Fruit fly (Drosophila melanogaster) whole organism, embryonic: ENCODE measurements around the gene CG10254.

Experiments
- Bteb2 ChIP-seq: fragments of 200-800 bp; sonication (Bioruptor generic); optimal IDR thresholded peaks from 2 replicates; lab custom pipeline; 2016; ENCODE audit warnings: missing biosample characterization, missing genetic modification characterization
- CG10431 ChIP-seq: fragments of 200-800 bp; sonication (Bioruptor generic); optimal IDR thresholded peaks from 3 replicates; lab custom pipeline; 2018; ENCODE audit warnings: missing biosample characterization, mild to moderate bottlenecking, missing genetic modification characterization
- CG11695 ChIP-seq: fragments of 200-800 bp; sonication (Bioruptor generic); IDR thresholded peaks from 3 replicates; pipeline ENCODE4 v1.3.6; 2022; ENCODE audit warnings: missing biosample characterization, missing genetic modification characterization
- CG13296 ChIP-seq: fragments of 200-800 bp; sonication (Bioruptor generic); optimal IDR thresholded peaks from 3 replicates; lab custom pipeline; 2018; ENCODE audit warnings: missing biosample characterization, mild to moderate bottlenecking, missing genetic modification characterization
- CG13624 ChIP-seq: fragments of 200-800 bp; sonication (Bioruptor generic); optimal IDR thresholded peaks from 2 replicates; lab custom pipeline; 2016; ENCODE audit warnings: missing biosample characterization, missing genetic modification characterization
- CG17361 ChIP-seq: fragments of 200-800 bp; sonication (Bioruptor generic); IDR thresholded peaks from 3 replicates; pipeline ENCODE4 v1.3.6; 2022; ENCODE audit warnings: missing biosample characterization, missing genetic modification characterization
- CG17385 ChIP-seq: fragments of 200-800 bp; sonication (Bioruptor generic); optimal IDR thresholded peaks from 3 replicates; lab custom pipeline; 2018; ENCODE audit warnings: missing biosample characterization, mild to moderate bottlenecking, missing genetic modification characterization
- CG17802 ChIP-seq: fragments of 200-800 bp; sonication (Bioruptor generic); optimal IDR thresholded peaks from 2 replicates; lab custom pipeline; 2018; ENCODE audit warnings: missing biosample characterization, mild to moderate bottlenecking, missing genetic modification characterization, moderate library complexity
- CG18476 ChIP-seq: fragments of 200-800 bp; sonication (Bioruptor generic); optimal IDR thresholded peaks from 2 replicates; lab custom pipeline; 2016; ENCODE audit warnings: missing biosample characterization, mild to moderate bottlenecking, missing genetic modification characterization
- CG2875 ChIP-seq: fragments of 200-800 bp; sonication (Bioruptor generic); optimal IDR thresholded peaks from 2 replicates; lab custom pipeline; 2017; ENCODE audit warnings: missing biosample characterization, mild to moderate bottlenecking, missing genetic modification characterization, missing genetic modification reagents
- CG30020 ChIP-seq: fragments of 200-800 bp; optimal IDR thresholded peaks from 2 replicates; lab custom pipeline; 2019; ENCODE audit warnings: missing biosample characterization, mild to moderate bottlenecking, missing genetic modification characterization, moderate library complexity
- CG3065 ChIP-seq: fragments of 200-800 bp; sonication (Bioruptor generic); optimal IDR thresholded peaks from 2 replicates; lab custom pipeline; 2016; ENCODE audit warnings: missing biosample characterization, missing genetic modification characterization
- CG32767 ChIP-seq: fragments of 200-800 bp; sonication (Bioruptor generic); IDR thresholded peaks from 2 replicates; pipeline ENCODE4 v1.3.6; 2022; ENCODE audit warnings: missing biosample characterization, missing genetic modification characterization
- CG32772 ChIP-seq: fragments of 200-800 bp; sonication (Bioruptor generic); IDR thresholded peaks from 2 replicates; pipeline ENCODE4 v1.3.6; 2022; ENCODE audit warnings: missing biosample characterization, missing genetic modification characterization
- CG3281 ChIP-seq: fragments of 200-800 bp; sonication (Bioruptor generic); optimal IDR thresholded peaks from 3 replicates; lab custom pipeline; 2017; ENCODE audit warnings: missing biosample characterization, mild to moderate bottlenecking, missing genetic modification characterization
- CG33213 ChIP-seq: fragments of 200-800 bp; sonication (Bioruptor generic); optimal IDR thresholded peaks from 3 replicates; lab custom pipeline; 2016; ENCODE audit warnings: missing biosample characterization, missing genetic modification characterization
- CG3838 ChIP-seq: fragments of 200-800 bp; sonication (Bioruptor generic); optimal IDR thresholded peaks from 3 replicates; lab custom pipeline; 2016; ENCODE audit warnings: missing biosample characterization, missing genetic modification characterization
- CG4820 ChIP-seq: fragments of 200-800 bp; sonication (Bioruptor generic); optimal IDR thresholded peaks from 3 replicates; lab custom pipeline; 2016; ENCODE audit warnings: missing biosample characterization, missing genetic modification characterization
- CG7372 ChIP-seq: fragments of 200-800 bp; sonication (Bioruptor generic); IDR thresholded peaks from 2 replicates; pipeline ENCODE4 v1.3.6; 2022; ENCODE audit warnings: missing biosample characterization, missing genetic modification characterization
- CG7745 ChIP-seq: fragments of 200-800 bp; sonication (Bioruptor generic); optimal IDR thresholded peaks from 2 replicates; lab custom pipeline; 2018; ENCODE audit warnings: missing biosample characterization, mild to moderate bottlenecking, missing genetic modification characterization, moderate library complexity
- CG8924 ChIP-seq: fragments of 200-800 bp; optimal IDR thresholded peaks from 3 replicates; lab custom pipeline; 2019; ENCODE audit warnings: missing biosample characterization, mild to moderate bottlenecking, missing genetic modification characterization, moderate library complexity
- CG9609 ChIP-seq: fragments of 200-800 bp; sonication (Bioruptor generic); optimal IDR thresholded peaks from 3 replicates; lab custom pipeline; 2016; ENCODE audit warnings: missing biosample characterization, missing genetic modification characterization
- CoRest ChIP-seq: fragments of 200-800 bp; sonication (Bioruptor generic); optimal IDR thresholded peaks from 3 replicates; lab custom pipeline; 2018; ENCODE audit warnings: missing biosample characterization, mild to moderate bottlenecking, missing genetic modification characterization, moderate library complexity
- Dref ChIP-seq: fragments of 200-800 bp; sonication (Bioruptor generic); IDR thresholded peaks from 2 replicates; pipeline ENCODE4 v1.3.6; 2022; ENCODE audit warnings: missing biosample characterization, missing genetic modification characterization
- Eip74EF ChIP-seq, 2 experiments: fragments of 200-800 bp in 1 of 2; fragments of >200 bp in 1 of 2; sonication (Bioruptor generic) in 1 of 2; optimal IDR thresholded peaks; 2 replicates each; lab custom pipeline; 2017 to 2019; ENCODE audit warnings: missing biosample characterization in 2 of 2, missing genetic modification characterization in 2 of 2, mild to moderate bottlenecking in 1 of 2, moderate library complexity in 1 of 2
- Fer1 ChIP-seq: fragments of 200-800 bp; sonication (Bioruptor generic); optimal IDR thresholded peaks from 2 replicates; lab custom pipeline; 2017; ENCODE audit warnings: missing biosample characterization, mild to moderate bottlenecking, missing genetic modification characterization
- GATAe ChIP-seq: fragments of 200-800 bp; sonication (Bioruptor generic); conservative IDR thresholded peaks from 2 replicates; pipeline ENCODE4 v1.3.6; 2022; ENCODE audit warnings: missing biosample characterization, missing genetic modification characterization
- Gsc ChIP-seq: fragments of 200-800 bp; sonication (Bioruptor generic); IDR thresholded peaks from 2 replicates; pipeline ENCODE4 v1.3.6; 2022; ENCODE audit warnings: missing biosample characterization, missing genetic modification characterization
- Hr78 ChIP-seq, 2 experiments: fragments of 200-800 bp in 1 of 2; fragments of >200 bp in 1 of 2; sonication (Bioruptor generic) in 1 of 2; optimal IDR thresholded peaks; 2 replicates each; lab custom pipeline; 2017 to 2019; ENCODE audit warnings: missing biosample characterization in 2 of 2, missing genetic modification characterization in 2 of 2, mild to moderate bottlenecking in 1 of 2, moderate library complexity in 1 of 2
- Nf-YB ChIP-seq: fragments of 200-800 bp; sonication (Bioruptor generic); optimal IDR thresholded peaks from 3 replicates; lab custom pipeline; 2019; ENCODE audit warnings: missing biosample characterization, mild to moderate bottlenecking, missing genetic modification characterization, moderate library complexity
- Side ChIP-seq: fragments of 200-800 bp; sonication (Bioruptor generic); optimal IDR thresholded peaks from 2 replicates; lab custom pipeline; 2016; ENCODE audit warnings: missing biosample characterization, missing genetic modification characterization
- Six4 ChIP-seq: fragments of 200-800 bp; sonication (Bioruptor generic); optimal IDR thresholded peaks from 2 replicates; lab custom pipeline; 2016; ENCODE audit warnings: missing biosample characterization, missing genetic modification characterization
- al ChIP-seq: fragments of 200-800 bp; sonication (Bioruptor generic); IDR thresholded peaks from 2 replicates; pipeline ENCODE4 v1.3.6; 2022; ENCODE audit warnings: missing biosample characterization, missing genetic modification characterization
- amos ChIP-seq: fragments of 200-800 bp; sonication (Bioruptor generic); IDR thresholded peaks from 2 replicates; pipeline ENCODE4 v1.3.6; 2022; ENCODE audit warnings: missing biosample characterization, missing genetic modification characterization; ENCODE audit not compliant: partially characterized antibody
- bowl ChIP-seq: fragments of 200-800 bp; sonication (Bioruptor generic); IDR thresholded peaks from 2 replicates; pipeline ENCODE4 v1.3.6; 2022; ENCODE audit warnings: missing biosample characterization, missing genetic modification characterization
- chif ChIP-seq, 2 experiments: fragments of 200-800 bp; sonication (Bioruptor generic); optimal IDR thresholded peaks; 3 replicates each; lab custom pipeline; 2016; ENCODE audit warnings: missing biosample characterization in 2 of 2, missing genetic modification characterization in 2 of 2
- croc ChIP-seq: fragments of 200-800 bp; sonication (Bioruptor generic); conservative IDR thresholded peaks from 3 replicates; pipeline ENCODE4 v1.3.6; 2022; ENCODE audit warnings: missing biosample characterization, missing genetic modification characterization
- dati ChIP-seq: fragments of 200-800 bp; sonication (Bioruptor generic); IDR thresholded peaks from 2 replicates; pipeline ENCODE4 v1.3.6; 2022; ENCODE audit warnings: missing biosample characterization, missing genetic modification characterization
- dm ChIP-seq: fragments of 200-800 bp; sonication (Bioruptor generic); optimal IDR thresholded peaks from 3 replicates; lab custom pipeline; 2016; ENCODE audit warnings: missing biosample characterization, missing genetic modification characterization
- dmrt99B ChIP-seq: fragments of 200-800 bp; sonication (Bioruptor generic); optimal IDR thresholded peaks from 2 replicates; lab custom pipeline; 2018; ENCODE audit warnings: missing biosample characterization, mild to moderate bottlenecking, missing genetic modification characterization, moderate library complexity
- emc ChIP-seq: fragments of 200-800 bp; sonication (Bioruptor generic); optimal IDR thresholded peaks from 2 replicates; lab custom pipeline; 2016; ENCODE audit warnings: missing biosample characterization, missing genetic modification characterization
- esg ChIP-seq: fragments of 200-800 bp; sonication (Bioruptor generic); conservative IDR thresholded peaks from 2 replicates; pipeline ENCODE4 v1.3.6; 2022; ENCODE audit warnings: missing biosample characterization, missing genetic modification characterization
- gcm ChIP-seq: fragments of 200-800 bp; sonication (Bioruptor generic); optimal IDR thresholded peaks from 2 replicates; lab custom pipeline; 2019; ENCODE audit warnings: missing biosample characterization, mild to moderate bottlenecking, missing genetic modification characterization, moderate library complexity
- gfzf ChIP-seq: fragments of 200-800 bp; sonication (Bioruptor generic); optimal IDR thresholded peaks from 2 replicates; lab custom pipeline; 2016; ENCODE audit warnings: missing biosample characterization, mild to moderate bottlenecking, missing genetic modification characterization, moderate library complexity
- gsb ChIP-seq: fragments of 200-800 bp; sonication (Bioruptor generic); IDR thresholded peaks from 2 replicates; pipeline ENCODE4 v1.3.6; 2022; ENCODE audit warnings: missing biosample characterization, missing genetic modification characterization
- oc ChIP-seq: fragments of 200-800 bp; sonication (Bioruptor generic); optimal IDR thresholded peaks from 2 replicates; lab custom pipeline; 2018; ENCODE audit warnings: missing biosample characterization, mild to moderate bottlenecking, missing genetic modification characterization, moderate library complexity
- pfk ChIP-seq: fragments of 200-800 bp; sonication (Bioruptor generic); optimal IDR thresholded peaks from 2 replicates; lab custom pipeline; 2018; ENCODE audit warnings: missing biosample characterization, mild to moderate bottlenecking, missing genetic modification characterization, moderate library complexity
- sens-2 ChIP-seq: fragments of 200-800 bp; sonication (Bioruptor generic); IDR thresholded peaks from 2 replicates; pipeline ENCODE4 v1.3.6; 2022; ENCODE audit warnings: missing biosample characterization, missing genetic modification characterization
- so ChIP-seq: fragments of 200-800 bp; sonication (Bioruptor generic); IDR thresholded peaks from 3 replicates; pipeline ENCODE4 v1.3.6; 2022; ENCODE audit warnings: missing biosample characterization, missing genetic modification characterization
- tna ChIP-seq: fragments of 200-800 bp; sonication (Bioruptor generic); IDR thresholded peaks from 2 replicates; pipeline ENCODE4 v1.3.6; 2022; ENCODE audit warnings: missing biosample characterization, missing genetic modification characterization; ENCODE audit not compliant: partially characterized antibody

CG10254 gene

DNA sequence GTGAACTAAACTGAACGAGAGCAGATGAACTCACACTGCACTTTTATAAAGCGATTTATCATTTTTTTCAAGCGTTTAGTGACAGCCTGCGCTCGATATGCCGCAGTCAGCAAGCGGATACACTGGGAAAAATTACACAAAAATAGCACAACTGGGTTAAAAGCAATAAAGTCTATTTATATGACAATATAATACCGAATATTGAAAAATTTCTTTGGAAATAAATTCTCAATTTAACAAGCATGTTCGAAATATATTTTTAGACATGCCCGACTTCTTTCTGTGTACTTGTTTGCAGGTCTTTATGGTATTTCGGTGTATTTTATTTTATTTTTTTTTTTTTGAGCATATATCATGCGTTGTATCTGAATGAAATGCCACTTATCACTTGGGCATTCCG is 19.1 kb upstream of the CG10254 start (continued):
- 0 out of 3 replicates have a peak, but pooled peaks have one; percentile 32 for TF ChIP-seq CG17361 (GFP tag; lab: Robert Waterston, UW)
- no peak for TF ChIP-seq Fer1 (GFP tag; lab: Kevin White, UChicago)
- peak; percentile 31 for TF ChIP-seq CG8924 (tag; lab: Kevin White, UChicago)
- peak; percentile 18 for TF ChIP-seq CG3065 (GFP tag; lab: Kevin White, UChicago)
- TF ChIP-seq CG30020 (tag; lab: Kevin White, UChicago), result no peak
- peak; percentile 78 for TF ChIP-seq CG4820 (GFP tag; lab: Kevin White, UChicago)
- no peak; the same call in 2 of the 3 replicates for TF ChIP-seq croc (GFP tag; lab: Robert Waterston, UW)
- no peak for TF ChIP-seq Dref (GFP tag; lab: Robert Waterston, UW)
- no peak for TF ChIP-seq CG3281 (GFP tag; lab: Kevin White, UChicago)
- TF ChIP-seq pfk (GFP tag; lab: Kevin White, UChicago), result no peak
- peak; percentile 10 for TF ChIP-seq CG13624 (GFP tag; lab: Kevin White, UChicago)
- TF ChIP-seq CG10431, result no peak
- peak; percentile 39; the same call in 1 of the 3 replicates for TF ChIP-seq CG11695
- peak; percentile 68 for TF ChIP-seq CG32772 (GFP tag; lab: Robert Waterston, UW)
- TF ChIP-seq gsb, result no peak
- no peak for TF ChIP-seq CG7372 (GFP tag; lab: Robert Waterston, UW)
- peak; percentile 55; the same call in 1 of the 2 replicates for TF ChIP-seq sens-2 (GFP tag; lab: Robert Waterston, UW)
- peak; percentile 55 for TF ChIP-seq CG2875 (GFP tag; lab: Kevin White, UChicago)
- no peak for TF ChIP-seq Nf-YB
- TF ChIP-seq GATAe (GFP tag; lab: Robert Waterston, UW), result no peak; the same call in 1 of the 2 replicates
- TF ChIP-seq tna (GFP tag; lab: Robert Waterston, UW), result no peak
- TF ChIP-seq oc (tag; lab: Kevin White, UChicago), result peak; percentile 65
- TF ChIP-seq dm (GFP tag; lab: Kevin White, UChicago), result no peak
- TF ChIP-seq CG32767 (GFP tag; lab: Robert Waterston, UW), result 0 out of 2 replicates have a peak, but pooled peaks have one; percentile 26
- peak; percentile 8 for TF ChIP-seq CG17802 (tag; lab: Kevin White, UChicago)
- TF ChIP-seq CG3838, result peak; percentile 26
- peak; percentile 11 for TF ChIP-seq CG13296 (GFP tag; lab: Kevin White, UChicago)
- TF ChIP-seq Six4 (GFP tag; lab: Kevin White, UChicago), result peak; percentile 40
- TF ChIP-seq dati (GFP tag; lab: Robert Waterston, UW), result no peak
- peak; percentile 34 for TF ChIP-seq CG18476 (GFP tag; lab: Kevin White, UChicago)
- TF ChIP-seq Gsc (GFP tag; lab: Robert Waterston, UW), result no peak
- peak; percentile 75 to 80 for TF ChIP-seq chif (GFP tag; optimal IDR thresholded peaks at IDR 0.05; lab: Kevin White, UChicago)
- TF ChIP-seq esg, result peak; percentile 56
- TF ChIP-seq CG9609 (GFP tag; lab: Kevin White, UChicago), result peak; percentile 31
- TF ChIP-seq gcm, result peak; percentile 41
- TF ChIP-seq so (GFP tag; lab: Robert Waterston, UW), result peak; percentile 80; the same call in 2 of the 3 replicates
- no peak for TF ChIP-seq gfzf
- peak in 1 of 2 experiments; percentile 48 for TF ChIP-seq Eip74EF (GFP tag; optimal IDR thresholded peaks at IDR 0.05; lab: Kevin White, UChicago)
- TF ChIP-seq bowl, result no peak
- TF ChIP-seq CG33213 (GFP tag; lab: Kevin White, UChicago), result peak; percentile 30
- TF ChIP-seq Bteb2, result peak; percentile 50
- TF ChIP-seq emc (GFP tag; lab: Kevin White, UChicago), result no peak
- peak; percentile 56 for TF ChIP-seq Side (GFP tag; lab: Kevin White, UChicago)
- peak; percentile 58 for TF ChIP-seq CG17385
- TF ChIP-seq CoRest (tag; lab: Kevin White, UChicago), result peak; percentile 71
- peak; percentile 81 for TF ChIP-seq dmrt99B
- no peak for TF ChIP-seq amos (GFP tag; lab: Robert Waterston, UW)
- no peak for TF ChIP-seq CG7745
- no peak for TF ChIP-seq al (GFP tag; lab: Robert Waterston, UW)
- no peak for TF ChIP-seq Hr78 (GFP tag; optimal IDR thresholded peaks at IDR 0.05; lab: Kevin White, UChicago)
